Fruit fly (Drosophila melanogaster): ENCODE measurements around the gene CG14411.
A peak's percentile ranks its signal among the peaks of the same experiment; 100 is the strongest.

CG14411 gene

dm6 chrX:14848755-14849354 is 16.4 kb downstream of the CG14411 start, which contains the start of gene CG9522 (continued):
- TF ChIP-seq nmo (GFP tag; optimal IDR thresholded peaks at IDR 0.05) (peak; percentile 79), CoRest (tag; optimal IDR thresholded peaks at IDR 0.05) (peak; percentile 52), CG11504 (tag; optimal IDR thresholded peaks at IDR 0.05) (peak; percentile 76), HmgZ (tag; optimal IDR thresholded peaks at IDR 0.05) (peak; percentile 33), Hand (GFP tag; optimal IDR thresholded peaks at IDR 0.05) (no peak), CG8388 (GFP tag; optimal IDR thresholded peaks at IDR 0.05) (peak; percentile 74), Antp (GFP tag; optimal IDR thresholded peaks at IDR 0.05) (peak; percentile 4), pb (GFP tag; optimal IDR thresholded peaks at IDR 0.05) (no peak), Opbp (GFP tag; IDR thresholded peaks at IDR 0.05; ENCODE audit: partially characterized antibody) (no peak), klu (GFP tag; IDR thresholded peaks at IDR 0.05) (peak; percentile 53), CG12659 (GFP tag; optimal IDR thresholded peaks at IDR 0.05) (peak; percentile 55), CG10366 (GFP tag; IDR thresholded peaks at IDR 0.05) (peak; percentile 67), jing (GFP tag; optimal IDR thresholded peaks at IDR 0.05) (no peak), Deaf1 (tag; optimal IDR thresholded peaks at IDR 0.05) (peak; percentile 29), Nf-YA (GFP tag; IDR thresholded peaks at IDR 0.05) (peak; percentile 67; the same call in 1 of the 2 replicates), CG9609 (GFP tag; optimal IDR thresholded peaks at IDR 0.05) (no peak), sim (GFP tag; IDR thresholded peaks at IDR 0.05) (peak; percentile 82), disco-r (GFP tag; optimal IDR thresholded peaks at IDR 0.05) (no peak), grn (GFP tag; optimal IDR thresholded peaks at IDR 0.05) (no peak), al (GFP tag; IDR thresholded peaks at IDR 0.05) (peak; percentile 66; the same call in 1 of the 2 replicates), CG31441 (GFP tag; IDR thresholded peaks at IDR 0.05) (peak; percentile 70), salm (tag; optimal IDR thresholded peaks at IDR 0.05) (peak; percentile 62), CG3995 (GFP tag; optimal IDR thresholded peaks at IDR 0.05) (no peak), ken (GFP tag; IDR thresholded peaks at IDR 0.05) (peak; percentile 69; the same call in 1 of the 3 replicates), ems (GFP tag; optimal IDR thresholded peaks at IDR 0.05) (peak; percentile 27), lmd (GFP tag; IDR thresholded peaks at IDR 0.05) (peak; percentile 57), CG32767 (GFP tag; IDR thresholded peaks at IDR 0.05) (0 out of 2 replicates have a peak, but pooled peaks have one; percentile 44), fd102C (GFP tag; optimal IDR thresholded peaks at IDR 0.05) (no peak), Hr51 (GFP tag; optimal IDR thresholded peaks at IDR 0.05) (peak; percentile 13 to 58), Doc2 (GFP tag; IDR thresholded peaks at IDR 0.05) (no peak), pzg (GFP tag; optimal IDR thresholded peaks at IDR 0.05) (no peak), Myb (GFP tag; optimal IDR thresholded peaks at IDR 0.05) (peak; percentile 17), Hr3 (GFP tag; optimal IDR thresholded peaks at IDR 0.05) (peak; percentile 45), CG12391 (tag; optimal IDR thresholded peaks at IDR 0.05) (peak; percentile 75), lilli (GFP tag; optimal IDR thresholded peaks at IDR 0.05) (peak; percentile 64), Hsf (GFP tag; optimal IDR thresholded peaks at IDR 0.05) (peak; percentile 72), CG18764 (GFP tag; optimal IDR thresholded peaks at IDR 0.05) (peak; percentile 29), CG7271 (tag; optimal IDR thresholded peaks at IDR 0.05) (no peak), Dbx (GFP tag; IDR thresholded peaks at IDR 0.05) (peak; percentile 62; the same call in 1 of the 3 replicates), HLHmδ (GFP tag; optimal IDR thresholded peaks at IDR 0.05) (no peak), CG17361 (GFP tag; IDR thresholded peaks at IDR 0.05) (peak; percentile 57), ATbp (GFP tag; optimal IDR thresholded peaks at IDR 0.05) (peak; percentile 82), Usf (GFP tag; optimal IDR thresholded peaks at IDR 0.05) (peak; percentile 35), Ptx1 (GFP tag; IDR thresholded peaks at IDR 0.05) (peak; percentile 71), CG6765 (GFP tag; optimal IDR thresholded peaks at IDR 0.05) (peak; percentile 2), aop (GFP tag; IDR thresholded peaks at IDR 0.05) (0 out of 2 replicates have a peak, but pooled peaks have one; percentile 35), Gsc (GFP tag; IDR thresholded peaks at IDR 0.05) (peak; percentile 22; the same call in 1 of the 2 replicates), kah (GFP tag; optimal IDR thresholded peaks at IDR 0.05) (peak; percentile 10), CG8924 (tag; optimal IDR thresholded peaks at IDR 0.05) (peak; percentile 75), NFAT (GFP tag; IDR thresholded peaks at IDR 0.05) (peak; percentile 49; the same call in 1 of the 2 replicates)
